Worm (Caenorhabditis elegans) whole organism, young adult: ENCODE results near the gene C44C10.5.

Experiments
- B0019.2 ChIP-seq: fragments of 200-800 bp; sonication (Bioruptor generic); conservative IDR thresholded peaks from 2 replicates; pipeline ENCODE4 v1.3.6; 2022; ENCODE audit warnings: missing genetic modification reagents, missing genetic modification characterization, missing compliant biosample characterization
- B0261.1 ChIP-seq: sonication (generic microtip); optimal IDR thresholded peaks from 2 replicates; lab custom pipeline; 2016; ENCODE audit warnings: mild to moderate bottlenecking, missing genetic modification characterization, moderate library complexity, missing compliant biosample characterization
- B0336.3 ChIP-seq: fragments of 200-800 bp; sonication (Bioruptor generic); IDR thresholded peaks from 2 replicates; pipeline ENCODE4 v1.3.6; 2022; ENCODE audit warnings: missing genetic modification characterization, missing compliant biosample characterization
- F39B2.1 ChIP-seq: fragments of 200-800 bp; sonication (Bioruptor generic); IDR thresholded peaks from 2 replicates; pipeline ENCODE4 v1.3.6; 2022; ENCODE audit warnings: missing genetic modification reagents, missing genetic modification characterization, missing compliant biosample characterization
- F52B5.7 ChIP-seq: sonication (generic microtip); optimal IDR thresholded peaks from 2 replicates; lab custom pipeline; 2016; ENCODE audit warnings: mild to moderate bottlenecking, missing genetic modification characterization, missing compliant biosample characterization
- F55B11.4 ChIP-seq: sonication (generic microtip); optimal IDR thresholded peaks from 2 replicates; lab custom pipeline; 2016; ENCODE audit warnings: missing compliant biosample characterization, missing genetic modification characterization, borderline replicate concordance; ENCODE audit not compliant: insufficient read depth
- K11D2.4 ChIP-seq: fragments of 200-800 bp; sonication (Bioruptor generic); IDR thresholded peaks from 2 replicates; pipeline ENCODE4 v1.3.6; 2022; ENCODE audit warnings: missing genetic modification reagents, missing genetic modification characterization, missing compliant biosample characterization
- T26A5.8 ChIP-seq: sonication (generic microtip); optimal IDR thresholded peaks from 2 replicates; lab custom pipeline; 2016; ENCODE audit warnings: missing genetic modification characterization, missing compliant biosample characterization
- Y79H2A.3 ChIP-seq: fragments of 200-800 bp; sonication (Bioruptor generic); conservative IDR thresholded peaks from 2 replicates; pipeline ENCODE4 v1.3.6; 2022; ENCODE audit warnings: missing genetic modification reagents, missing genetic modification characterization, missing compliant biosample characterization
- ZK185.1 ChIP-seq: sonication (generic microtip); optimal IDR thresholded peaks from 2 replicates; lab custom pipeline; 2016; ENCODE audit warnings: mild to moderate bottlenecking, missing genetic modification characterization, missing compliant biosample characterization; ENCODE audit not compliant: poor library complexity, severe bottlenecking
- aptf-3 ChIP-seq: fragments of 200-800 bp; sonication (Bioruptor generic); IDR thresholded peaks from 2 replicates; pipeline ENCODE4 v1.3.6; 2022; ENCODE audit warnings: missing genetic modification characterization, missing compliant biosample characterization
- atf-7 ChIP-seq: sonication (generic microtip); optimal IDR thresholded peaks from 2 replicates; lab custom pipeline; 2017; ENCODE audit warnings: mild to moderate bottlenecking, missing genetic modification characterization, missing compliant biosample characterization
- attf-6 ChIP-seq: fragments of 200-800 bp; sonication (Bioruptor generic); IDR thresholded peaks from 2 replicates; pipeline ENCODE4 v1.3.6; 2022; ENCODE audit warnings: missing genetic modification reagents, missing genetic modification characterization, missing compliant biosample characterization
- ccch-3 ChIP-seq: fragments of 200-800 bp; sonication (Bioruptor generic); optimal IDR thresholded peaks from 2 replicates; lab custom pipeline; 2018; ENCODE audit warnings: mild to moderate bottlenecking, missing genetic modification characterization, missing compliant biosample characterization
- cebp-1 ChIP-seq, 2 experiments: fragments of 200-800 bp in 1 of 2; sonication (Bioruptor generic) in 1 of 2; sonication (generic microtip) in 1 of 2; IDR thresholded peaks in 1 of 2; optimal IDR thresholded peaks in 1 of 2; 2 replicates each; pipeline versions ENCODE4 v1.3.6 to Lab custom; 2017 to 2022; ENCODE audit warnings: missing compliant biosample characterization in 2 of 2, missing genetic modification characterization in 2 of 2, mild to moderate bottlenecking in 1 of 2, missing genetic modification reagents in 1 of 2, moderate library complexity in 1 of 2
- ceh-100 ChIP-seq: fragments of 200-800 bp; sonication (Bioruptor generic); IDR thresholded peaks from 2 replicates; pipeline ENCODE4 v1.3.6; 2022; ENCODE audit warnings: missing genetic modification reagents, missing genetic modification characterization, missing compliant biosample characterization
- dpff-1 ChIP-seq: sonication (generic microtip); optimal IDR thresholded peaks from 2 replicates; lab custom pipeline; 2017; ENCODE audit warnings: mild to moderate bottlenecking, missing genetic modification characterization, missing compliant biosample characterization
- egl-44 ChIP-seq: fragments of 200-800 bp; sonication (Bioruptor generic); IDR thresholded peaks from 2 replicates; pipeline ENCODE4 v1.3.6; 2022; ENCODE audit warnings: missing genetic modification reagents, missing genetic modification characterization, missing compliant biosample characterization
- egrh-3 ChIP-seq: fragments of 200-800 bp; sonication (Bioruptor generic); IDR thresholded peaks from 2 replicates; pipeline ENCODE4 v1.3.6; 2022; ENCODE audit warnings: missing genetic modification reagents, missing genetic modification characterization, missing compliant biosample characterization
- ekl-4 ChIP-seq: fragments of 200-800 bp; sonication (Bioruptor generic); IDR thresholded peaks from 2 replicates; pipeline ENCODE4 v1.3.6; 2022; ENCODE audit warnings: missing genetic modification reagents, missing genetic modification characterization, missing compliant biosample characterization
- gei-17 ChIP-seq: fragments of 200-800 bp; sonication (Bioruptor generic); optimal IDR thresholded peaks from 2 replicates; lab custom pipeline; 2018; ENCODE audit warnings: mild to moderate bottlenecking, missing genetic modification characterization, missing compliant biosample characterization
- hrde-1 ChIP-seq: sonication (generic microtip); optimal IDR thresholded peaks from 2 replicates; lab custom pipeline; 2016; ENCODE audit warnings: missing genetic modification characterization, mild to moderate bottlenecking, missing compliant biosample characterization, moderate library complexity, missing genotype, missing genetic modification reagents, borderline replicate concordance
- lag-1 ChIP-seq: fragments of 200-800 bp; sonication (Bioruptor generic); IDR thresholded peaks from 2 replicates; pipeline ENCODE4 v1.3.6; 2022; ENCODE audit warnings: missing genetic modification reagents, missing genetic modification characterization, missing compliant biosample characterization
- lsl-1 ChIP-seq: fragments of 200-800 bp; sonication (Bioruptor generic); optimal IDR thresholded peaks from 2 replicates; lab custom pipeline; 2018; ENCODE audit warnings: mild to moderate bottlenecking, missing genetic modification characterization, moderate library complexity, missing compliant biosample characterization
- mxl-1 ChIP-seq: sonication (generic microtip); optimal IDR thresholded peaks from 2 replicates; lab custom pipeline; 2016; ENCODE audit warnings: missing genetic modification characterization, missing compliant biosample characterization
- nfyb-1 ChIP-seq: fragments of 200-800 bp; sonication (Bioruptor generic); IDR thresholded peaks from 2 replicates; pipeline ENCODE4 v1.3.6; 2022; ENCODE audit warnings: missing genetic modification reagents, missing genetic modification characterization, missing compliant biosample characterization
- nhr-120 ChIP-seq: fragments of 200-800 bp; sonication (Bioruptor generic); IDR thresholded peaks from 2 replicates; pipeline ENCODE4 v1.3.6; 2022; ENCODE audit warnings: missing genetic modification characterization, missing compliant biosample characterization
- nhr-90 ChIP-seq: sonication (generic microtip); optimal IDR thresholded peaks from 2 replicates; lab custom pipeline; 2016; ENCODE audit warnings: missing genotype, mild to moderate bottlenecking, missing genetic modification characterization, missing compliant biosample characterization
- rec-8 ChIP-seq, 2 experiments: sonication (generic microtip); optimal IDR thresholded peaks; 2 replicates each; lab custom pipeline; 2016; ENCODE audit warnings: mild to moderate bottlenecking in 2 of 2, missing genetic modification characterization in 2 of 2, missing genetic modification reagents in 2 of 2, missing genotype in 2 of 2, missing biosample characterization in 1 of 2, missing compliant biosample characterization in 1 of 2, moderate library complexity in 1 of 2
- rpc-1 ChIP-seq, 2 experiments: fragments of 150-350 bp in 1 of 2; sonication (generic microtip) in 1 of 2; optimal IDR thresholded peaks; 2 replicates each; lab custom pipeline; 2014 to 2018; ENCODE audit warnings: missing biosample characterization in 1 of 2, missing genetic modification characterization in 1 of 2, missing genetic modification reagents in 1 of 2, missing genotype in 1 of 2
- sdz-38 ChIP-seq: sonication (generic microtip); optimal IDR thresholded peaks from 2 replicates; lab custom pipeline; 2016; ENCODE audit warnings: missing genotype, missing genetic modification characterization, missing compliant biosample characterization
- sea-2 ChIP-seq: fragments of 200-800 bp; sonication (Bioruptor generic); IDR thresholded peaks from 2 replicates; pipeline ENCODE4 v1.3.6; 2022; ENCODE audit warnings: missing genetic modification characterization, missing compliant biosample characterization
- tbp1 ChIP-seq: fragments of 200-800 bp; sonication (Bioruptor generic); optimal IDR thresholded peaks from 2 replicates; lab custom pipeline; 2018; ENCODE audit warnings: mild to moderate bottlenecking, missing genetic modification characterization, missing compliant biosample characterization
- unc-62 ChIP-seq: fragments of 150-350 bp; optimal IDR thresholded peaks from 2 replicates; lab custom pipeline; 2014; ENCODE audit warnings: missing biosample characterization, missing genetic modification reagents, missing genetic modification characterization
- xnd-1 ChIP-seq: sonication (generic microtip); optimal IDR thresholded peaks from 2 replicates; lab custom pipeline; 2016; ENCODE audit warnings: missing genotype, missing genetic modification reagents, missing genetic modification characterization, missing compliant biosample characterization
- zfh-2 ChIP-seq: fragments of 200-800 bp; sonication (Bioruptor generic); conservative IDR thresholded peaks from 2 replicates; pipeline ENCODE4 v1.3.6; 2022; ENCODE audit warnings: missing genetic modification reagents, missing genetic modification characterization, missing compliant biosample characterization
- ztf-18 ChIP-seq: sonication (generic microtip); optimal IDR thresholded peaks from 2 replicates; lab custom pipeline; 2016; ENCODE audit warnings: missing genotype, mild to moderate bottlenecking, missing genetic modification characterization, missing compliant biosample characterization
- ztf-25 ChIP-seq: fragments of 200-800 bp; sonication (Bioruptor generic); IDR thresholded peaks from 2 replicates; pipeline ENCODE4 v1.3.6; 2022; ENCODE audit warnings: missing genetic modification reagents, missing genetic modification characterization, missing compliant biosample characterization
- ztf-28 ChIP-seq: fragments of 200-800 bp; sonication (Bioruptor generic); IDR thresholded peaks from 2 replicates; pipeline ENCODE4 v1.3.6; 2022; ENCODE audit warnings: missing genetic modification reagents, missing genetic modification characterization, missing compliant biosample characterization
- ztf-6 ChIP-seq: fragments of 200-800 bp; sonication (Bioruptor generic); IDR thresholded peaks from 2 replicates; pipeline ENCODE4 v1.3.6; 2022; ENCODE audit warnings: missing genetic modification reagents, missing genetic modification characterization, missing compliant biosample characterization

Gene C44C10.5

ce11 chrX:11711437-11712080, 21.2 kb downstream of the C44C10.5 start:
- TF ChIP-seq egrh-3 (GFP tag; lab: Robert Waterston, UW) (peak; percentile 95), sdz-38 (tag; lab: Kevin White, UChicago) (no peak), lsl-1 (GFP tag; lab: Kevin White, UChicago) (no peak), ztf-25 (0 out of 2 replicates have a peak, but pooled peaks have one; percentile 13), ceh-100 (GFP tag; lab: Robert Waterston, UW) (no peak), zfh-2 (GFP tag; lab: Robert Waterston, UW) (peak; percentile 90), nfyb-1 (GFP tag; lab: Robert Waterston, UW) (0 out of 2 replicates have a peak, but pooled peaks have one; percentile 17)

- TF ChIP-seq B0336.3 (GFP tag; lab: Robert Waterston, UW) (no peak), F52B5.7 (tag; lab: Kevin White, UChicago) (no peak), F55B11.4 (tag; lab: Kevin White, UChicago) (no peak), atf-7 (tag; lab: Kevin White, UChicago) (no peak), K11D2.4 (no peak), rpc-1 (optimal IDR thresholded peaks at IDR 0.05; lab: Kevin White, UChicago) (no peak), rpc-1 (tag; optimal IDR thresholded peaks at IDR 0.05; lab: Kevin White, UChicago) (no peak), egrh-3 (GFP tag; lab: Robert Waterston, UW) (no peak), gei-17 (no peak), lsl-1 (GFP tag; lab: Kevin White, UChicago) (no peak), xnd-1 (tag; lab: Kevin White, UChicago) (no peak), B0019.2 (GFP tag; lab: Robert Waterston, UW) (no peak), mxl-1 (tag; lab: Kevin White, UChicago) (no peak), aptf-3 (no peak), nhr-120 (GFP tag; lab: Robert Waterston, UW) (no peak), F39B2.1 (no peak), T26A5.8 (tag; lab: Kevin White, UChicago) (no peak), ztf-25 (no peak), ztf-6 (no peak), ceh-100 (GFP tag; lab: Robert Waterston, UW) (no peak), ccch-3 (GFP tag; lab: Kevin White, UChicago) (no peak)
Observed at ce11 chrX:11712230-11712853, 22.0 kb downstream of the C44C10.5 start, which contains the start of gene col-180. TSS of gene col-180 (minus strand) at chrX:11712280.

ce11 chrX:11716463-11716960, 26.2 kb downstream of the C44C10.5 start, which contains the start of gene C44C10.9:
TSS of gene C44C10.9 (minus strand) at chrX:11716513.
- TF ChIP-seq rec-8 (tag; optimal IDR thresholded peaks at IDR 0.05; lab: Kevin White, UChicago): no peak
- no peak for TF ChIP-seq nhr-90 (tag; lab: Kevin White, UChicago)
- TF ChIP-seq F39B2.1: no peak
- TF ChIP-seq ztf-18 (tag; lab: Kevin White, UChicago): no peak
- no peak for TF ChIP-seq dpff-1
- TF ChIP-seq lag-1 (GFP tag; lab: Robert Waterston, UW): no peak
- TF ChIP-seq ztf-28 (GFP tag; lab: Robert Waterston, UW): no peak
- no peak for TF ChIP-seq Y79H2A.3
- TF ChIP-seq gei-17: no peak
- TF ChIP-seq attf-6: no peak
- TF ChIP-seq tbp1: no peak
- no peak for TF ChIP-seq B0261.1 (tag; lab: Kevin White, UChicago)
- TF ChIP-seq ZK185.1 (tag; lab: Kevin White, UChicago): no peak
- TF ChIP-seq unc-62 (GFP tag; lab: Kevin White, UChicago): no peak
- TF ChIP-seq egl-44: no peak
- TF ChIP-seq ekl-4 (GFP tag; lab: Robert Waterston, UW): no peak
- no peak for TF ChIP-seq T26A5.8 (tag; lab: Kevin White, UChicago)
- TF ChIP-seq sea-2 (GFP tag; lab: Robert Waterston, UW): no peak
- TF ChIP-seq hrde-1: no peak
- TF ChIP-seq cebp-1 (GFP tag; IDR thresholded peaks at IDR 0.05; lab: Robert Waterston, UW): no peak
- TF ChIP-seq cebp-1 (tag; optimal IDR thresholded peaks at IDR 0.05; lab: Kevin White, UChicago): no peak
- TF ChIP-seq, all 124 proteins: peak for 0
